Fruit fly (Drosophila melanogaster) whole organism, embryonic: ENCODE results near the gene Mtr3.

Experiments
- Asciz ChIP-seq: fragments of 200-800 bp; sonication (Bioruptor generic); optimal IDR thresholded peaks from 2 replicates; lab custom pipeline; 2017; ENCODE audit warnings: missing biosample characterization, mild to moderate bottlenecking, missing genetic modification characterization, missing genetic modification reagents
- Atf6 ChIP-seq: fragments of 200-800 bp; sonication (Bioruptor generic); IDR thresholded peaks from 2 replicates; pipeline ENCODE4 v1.3.6; 2022; ENCODE audit warnings: missing biosample characterization, missing genetic modification characterization
- Bgb ChIP-seq: fragments of 200-800 bp; sonication (Bioruptor generic); IDR thresholded peaks from 2 replicates; pipeline ENCODE4 v1.3.6; 2022; ENCODE audit warnings: missing biosample characterization, missing genetic modification characterization; ENCODE audit not compliant: partially characterized antibody
- Bteb2 ChIP-seq: fragments of 200-800 bp; sonication (Bioruptor generic); optimal IDR thresholded peaks from 2 replicates; lab custom pipeline; 2016; ENCODE audit warnings: missing biosample characterization, missing genetic modification characterization
- CG10979 ChIP-seq: fragments of 200-800 bp; sonication (Bioruptor generic); optimal IDR thresholded peaks from 2 replicates; lab custom pipeline; 2018; ENCODE audit warnings: missing biosample characterization, mild to moderate bottlenecking, missing genetic modification characterization, moderate library complexity
- CG12659 ChIP-seq: fragments of 200-800 bp; sonication (Bioruptor generic); optimal IDR thresholded peaks from 3 replicates; lab custom pipeline; 2017; ENCODE audit warnings: mild to moderate bottlenecking, missing biosample characterization, missing genetic modification reagents, missing genetic modification characterization
- CG12942 ChIP-seq: fragments of 200-800 bp; sonication (Bioruptor generic); optimal IDR thresholded peaks from 3 replicates; lab custom pipeline; 2016; ENCODE audit warnings: missing biosample characterization, missing genetic modification characterization
- CG13296 ChIP-seq: fragments of 200-800 bp; sonication (Bioruptor generic); optimal IDR thresholded peaks from 3 replicates; lab custom pipeline; 2018; ENCODE audit warnings: missing biosample characterization, mild to moderate bottlenecking, missing genetic modification characterization
- CG14441 ChIP-seq: fragments of 200-800 bp; sonication (Bioruptor generic); IDR thresholded peaks from 2 replicates; pipeline ENCODE4 v1.3.6; 2022; ENCODE audit warnings: missing biosample characterization, missing genetic modification characterization
- CG16813 ChIP-seq: fragments of 200-800 bp; sonication (Bioruptor generic); IDR thresholded peaks from 3 replicates; pipeline ENCODE4 v1.3.6; 2022; ENCODE audit warnings: missing biosample characterization, missing genetic modification characterization; ENCODE audit not compliant: partially characterized antibody
- CG17612 ChIP-seq: fragments of 200-800 bp; sonication (Bioruptor generic); IDR thresholded peaks from 2 replicates; pipeline ENCODE4 v1.3.6; 2022; ENCODE audit warnings: missing biosample characterization, missing genetic modification characterization
- CG17829 ChIP-seq: fragments of 200-800 bp; optimal IDR thresholded peaks from 2 replicates; lab custom pipeline; 2019; ENCODE audit warnings: missing biosample characterization, mild to moderate bottlenecking, missing genetic modification characterization, moderate library complexity
- CG1792 ChIP-seq: fragments of 200-800 bp; sonication (Bioruptor generic); optimal IDR thresholded peaks from 2 replicates; lab custom pipeline; 2016; ENCODE audit warnings: missing biosample characterization, missing genetic modification characterization
- CG18619 ChIP-seq: fragments of 200-800 bp; sonication (Bioruptor generic); optimal IDR thresholded peaks from 3 replicates; lab custom pipeline; 2017; ENCODE audit warnings: missing biosample characterization, mild to moderate bottlenecking, missing genetic modification characterization
- CG2889 ChIP-seq: fragments of 200-800 bp; sonication (Bioruptor generic); IDR thresholded peaks from 3 replicates; pipeline ENCODE4 v1.3.6; 2022; ENCODE audit warnings: missing biosample characterization, missing genetic modification characterization
- CG30431 ChIP-seq: fragments of 200-800 bp; sonication (Bioruptor generic); optimal IDR thresholded peaks from 2 replicates; lab custom pipeline; 2017; ENCODE audit warnings: missing biosample characterization, missing genetic modification characterization
- CG3163 ChIP-seq: fragments of 200-800 bp; sonication (Bioruptor generic); optimal IDR thresholded peaks from 3 replicates; lab custom pipeline; 2016; ENCODE audit warnings: missing biosample characterization, missing genetic modification characterization
- CG32532 ChIP-seq: fragments of 200-800 bp; sonication (Bioruptor generic); IDR thresholded peaks from 2 replicates; pipeline ENCODE4 v1.3.6; 2022; ENCODE audit warnings: missing biosample characterization, missing genetic modification characterization
- CG32767 ChIP-seq: fragments of 200-800 bp; sonication (Bioruptor generic); IDR thresholded peaks from 2 replicates; pipeline ENCODE4 v1.3.6; 2022; ENCODE audit warnings: missing biosample characterization, missing genetic modification characterization
- CG3838 ChIP-seq: fragments of 200-800 bp; sonication (Bioruptor generic); optimal IDR thresholded peaks from 3 replicates; lab custom pipeline; 2016; ENCODE audit warnings: missing biosample characterization, missing genetic modification characterization
- CG5245 ChIP-seq: fragments of 200-800 bp; sonication (Bioruptor generic); optimal IDR thresholded peaks from 3 replicates; lab custom pipeline; 2016; ENCODE audit warnings: missing biosample characterization, missing genetic modification characterization
- CG6854 ChIP-seq: fragments of 200-800 bp; sonication (Bioruptor generic); optimal IDR thresholded peaks from 3 replicates; lab custom pipeline; 2017; ENCODE audit warnings: missing biosample characterization, mild to moderate bottlenecking, missing genetic modification characterization
- CG8089 ChIP-seq: fragments of 200-800 bp; sonication (Bioruptor generic); optimal IDR thresholded peaks from 3 replicates; lab custom pipeline; 2016; ENCODE audit warnings: missing biosample characterization, missing genetic modification characterization
- CG8924 ChIP-seq: fragments of 200-800 bp; optimal IDR thresholded peaks from 3 replicates; lab custom pipeline; 2019; ENCODE audit warnings: missing biosample characterization, mild to moderate bottlenecking, missing genetic modification characterization, moderate library complexity
- CG9876 ChIP-seq: fragments of 200-800 bp; sonication (Bioruptor generic); optimal IDR thresholded peaks from 2 replicates; lab custom pipeline; 2016; ENCODE audit warnings: missing biosample characterization, missing genetic modification characterization
- Dbx ChIP-seq: fragments of 200-800 bp; sonication (Bioruptor generic); IDR thresholded peaks from 3 replicates; pipeline ENCODE4 v1.3.6; 2022; ENCODE audit warnings: missing biosample characterization, missing genetic modification characterization
- Dek ChIP-seq: fragments of 200-800 bp; sonication (Bioruptor generic); optimal IDR thresholded peaks from 3 replicates; lab custom pipeline; 2019; ENCODE audit warnings: missing biosample characterization, mild to moderate bottlenecking, missing genetic modification characterization, moderate library complexity
- E2f1 ChIP-seq: fragments of 200-800 bp; sonication (Bioruptor generic); IDR thresholded peaks from 2 replicates; pipeline ENCODE4 v1.3.6; 2022; ENCODE audit warnings: missing biosample characterization, missing genetic modification characterization
- GATAe ChIP-seq: fragments of 200-800 bp; sonication (Bioruptor generic); conservative IDR thresholded peaks from 2 replicates; pipeline ENCODE4 v1.3.6; 2022; ENCODE audit warnings: missing biosample characterization, missing genetic modification characterization
- H15 ChIP-seq: fragments of 200-800 bp; sonication (Bioruptor generic); IDR thresholded peaks from 3 replicates; pipeline ENCODE4 v1.3.6; 2022; ENCODE audit warnings: missing biosample characterization, missing genetic modification characterization
- H2.0 ChIP-seq: fragments of 200-800 bp; sonication (Bioruptor generic); IDR thresholded peaks from 2 replicates; pipeline ENCODE4 v1.3.6; 2022; ENCODE audit warnings: missing biosample characterization, missing genetic modification characterization
- HLH4C ChIP-seq: fragments of 200-800 bp; sonication (Bioruptor generic); IDR thresholded peaks from 3 replicates; pipeline ENCODE4 v1.3.6; 2022; ENCODE audit warnings: missing biosample characterization, missing genetic modification characterization; ENCODE audit not compliant: partially characterized antibody
- HmgZ ChIP-seq: fragments of 200-800 bp; sonication (Bioruptor generic); optimal IDR thresholded peaks from 2 replicates; lab custom pipeline; 2018; ENCODE audit warnings: missing biosample characterization, mild to moderate bottlenecking, missing genetic modification characterization
- Neu2 ChIP-seq: fragments of 200-800 bp; sonication (Bioruptor generic); optimal IDR thresholded peaks from 3 replicates; lab custom pipeline; 2016; ENCODE audit warnings: missing biosample characterization, missing genetic modification characterization, borderline replicate concordance
- Poxn ChIP-seq: fragments of 200-800 bp; sonication (Bioruptor generic); IDR thresholded peaks from 2 replicates; pipeline ENCODE4 v1.3.6; 2022; ENCODE audit warnings: missing biosample characterization, missing genetic modification characterization
- amos ChIP-seq: fragments of 200-800 bp; sonication (Bioruptor generic); IDR thresholded peaks from 2 replicates; pipeline ENCODE4 v1.3.6; 2022; ENCODE audit warnings: missing biosample characterization, missing genetic modification characterization; ENCODE audit not compliant: partially characterized antibody
- aop ChIP-seq: fragments of 200-800 bp; sonication (Bioruptor generic); IDR thresholded peaks from 2 replicates; pipeline ENCODE4 v1.3.6; 2022; ENCODE audit warnings: missing biosample characterization, missing genetic modification characterization
- ase ChIP-seq: fragments of 200-800 bp; sonication (Bioruptor generic); IDR thresholded peaks from 3 replicates; pipeline ENCODE4 v1.3.6; 2022; ENCODE audit warnings: missing biosample characterization, missing genetic modification characterization
- az2 ChIP-seq: fragments of 200-800 bp; sonication (Bioruptor generic); optimal IDR thresholded peaks from 3 replicates; lab custom pipeline; 2016; ENCODE audit warnings: missing biosample characterization, missing genetic modification characterization
- cas ChIP-seq: fragments of 200-800 bp; sonication (Bioruptor generic); IDR thresholded peaks from 2 replicates; pipeline ENCODE4 v1.3.6; 2022; ENCODE audit warnings: missing biosample characterization, missing genetic modification characterization
- dati ChIP-seq: fragments of 200-800 bp; sonication (Bioruptor generic); IDR thresholded peaks from 2 replicates; pipeline ENCODE4 v1.3.6; 2022; ENCODE audit warnings: missing biosample characterization, missing genetic modification characterization
- exex ChIP-seq: fragments of 200-800 bp; sonication (Bioruptor generic); optimal IDR thresholded peaks from 4 replicates; lab custom pipeline; 2018; ENCODE audit warnings: missing biosample characterization, mild to moderate bottlenecking, missing genetic modification characterization, moderate library complexity
- gfzf ChIP-seq: fragments of 200-800 bp; sonication (Bioruptor generic); optimal IDR thresholded peaks from 2 replicates; lab custom pipeline; 2016; ENCODE audit warnings: missing biosample characterization, mild to moderate bottlenecking, missing genetic modification characterization, moderate library complexity
- klu ChIP-seq: fragments of 200-800 bp; sonication (Bioruptor generic); IDR thresholded peaks from 2 replicates; pipeline ENCODE4 v1.3.6; 2022; ENCODE audit warnings: missing biosample characterization, missing genetic modification characterization
- lmd ChIP-seq: fragments of 200-800 bp; sonication (Bioruptor generic); IDR thresholded peaks from 2 replicates; pipeline ENCODE4 v1.3.6; 2022; ENCODE audit warnings: missing biosample characterization, missing genetic modification characterization
- mld ChIP-seq: fragments of 200-800 bp; sonication (Bioruptor generic); IDR thresholded peaks from 3 replicates; pipeline ENCODE4 v1.3.6; 2022; ENCODE audit warnings: missing biosample characterization, missing genetic modification characterization; ENCODE audit not compliant: partially characterized antibody
- nerfin-1 ChIP-seq: fragments of 200-800 bp; sonication (Bioruptor generic); optimal IDR thresholded peaks from 3 replicates; lab custom pipeline; 2019; ENCODE audit warnings: missing biosample characterization, mild to moderate bottlenecking, missing genetic modification characterization, moderate library complexity
- sna ChIP-seq: fragments of 200-800 bp; sonication (Bioruptor generic); IDR thresholded peaks from 2 replicates; pipeline ENCODE4 v1.3.6; 2022; ENCODE audit warnings: missing biosample characterization, missing genetic modification characterization; ENCODE audit not compliant: partially characterized antibody
- sug ChIP-seq: fragments of 200-800 bp; optimal IDR thresholded peaks from 2 replicates; lab custom pipeline; 2019; ENCODE audit warnings: missing biosample characterization, mild to moderate bottlenecking, missing genetic modification characterization, moderate library complexity
- tap ChIP-seq: fragments of 200-800 bp; optimal IDR thresholded peaks from 3 replicates; lab custom pipeline; 2019; ENCODE audit warnings: missing biosample characterization, mild to moderate bottlenecking, missing genetic modification characterization, moderate library complexity
- twi ChIP-seq: fragments of 200-800 bp; optimal IDR thresholded peaks from 2 replicates; lab custom pipeline; 2019; ENCODE audit warnings: missing biosample characterization, mild to moderate bottlenecking, missing genetic modification characterization, moderate library complexity
- vnd ChIP-seq: fragments of 200-800 bp; sonication (Bioruptor generic); IDR thresholded peaks from 3 replicates; pipeline ENCODE4 v1.3.6; 2022; ENCODE audit warnings: missing biosample characterization, missing genetic modification characterization; ENCODE audit not compliant: partially characterized antibody

Mtr3 gene

DNA sequence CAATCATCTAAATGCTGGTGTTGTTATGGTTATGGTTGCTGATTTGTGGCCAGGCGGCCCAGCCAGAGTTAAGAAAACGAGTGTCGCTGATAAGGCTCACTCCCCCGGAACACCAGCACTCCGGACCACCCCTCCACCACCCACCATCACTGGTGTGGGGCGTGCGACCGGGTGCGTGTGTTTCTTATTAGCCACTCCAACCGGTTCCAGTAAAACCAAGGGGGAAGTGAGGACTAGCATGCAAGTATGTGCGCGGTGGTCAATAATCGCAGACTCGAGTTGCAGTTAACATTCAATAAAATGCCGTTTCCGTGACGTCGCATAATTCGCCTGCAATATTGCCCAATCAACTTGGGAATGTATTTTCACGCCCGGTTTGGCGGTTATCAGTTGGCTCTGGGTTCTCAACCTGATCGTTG, 41.0 kb downstream of the Mtr3 start (continued):
- TF ChIP-seq H2.0 (GFP tag; lab: Robert Waterston, UW) (no peak), mld (GFP tag; lab: Robert Waterston, UW) (no peak), CG8089 (GFP tag; lab: Kevin White, UChicago) (no peak), CG3163 (no peak), CG18619 (GFP tag; lab: Kevin White, UChicago) (no peak), CG10979 (no peak), Neu2 (no peak), CG2889 (GFP tag; lab: Robert Waterston, UW) (no peak), CG17829 (no peak), amos (GFP tag; lab: Robert Waterston, UW) (no peak), exex (tag; lab: Kevin White, UChicago) (peak; percentile 80), Poxn (GFP tag; lab: Robert Waterston, UW) (no peak), cas (GFP tag; lab: Robert Waterston, UW) (no peak), CG16813 (no peak), az2 (GFP tag; lab: Kevin White, UChicago) (no peak), H15 (GFP tag; lab: Robert Waterston, UW) (no peak), HmgZ (tag; lab: Kevin White, UChicago) (peak; percentile 41), vnd (GFP tag; lab: Robert Waterston, UW) (peak; percentile 47; the same call in 2 of the 3 replicates), tap (tag; lab: Kevin White, UChicago) (no peak), CG8924 (tag; lab: Kevin White, UChicago) (no peak), ase (GFP tag; lab: Robert Waterston, UW) (no peak), CG17612 (GFP tag; lab: Robert Waterston, UW) (no peak), HLH4C (no peak), Bgb (peak; percentile 30; the same call in 1 of the 2 replicates), CG32532 (GFP tag; lab: Robert Waterston, UW) (peak; percentile 19; the same call in 1 of the 2 replicates), sug (peak; percentile 88), CG12659 (GFP tag; lab: Kevin White, UChicago) (peak; percentile 1), Atf6 (GFP tag; lab: Robert Waterston, UW) (peak; percentile 44; the same call in 1 of the 2 replicates), Bteb2 (GFP tag; lab: Kevin White, UChicago) (no peak), Dek (tag; lab: Kevin White, UChicago) (no peak), CG5245 (no peak), CG9876 (GFP tag; lab: Kevin White, UChicago) (no peak), E2f1 (no peak), CG32767 (GFP tag; lab: Robert Waterston, UW) (no peak), aop (GFP tag; lab: Robert Waterston, UW) (no peak), CG6854 (no peak), CG12942 (no peak), gfzf (GFP tag; lab: Kevin White, UChicago) (no peak), lmd (no peak), GATAe (GFP tag; lab: Robert Waterston, UW) (peak; percentile 58), CG1792 (GFP tag; lab: Kevin White, UChicago) (no peak), sna (GFP tag; lab: Robert Waterston, UW) (no peak), CG13296 (GFP tag; lab: Kevin White, UChicago) (no peak), twi (tag; lab: Kevin White, UChicago) (no peak), nerfin-1 (tag; lab: Kevin White, UChicago) (no peak), Dbx (GFP tag; lab: Robert Waterston, UW) (no peak), CG14441 (GFP tag; lab: Robert Waterston, UW) (no peak), Asciz (GFP tag; lab: Kevin White, UChicago) (no peak), CG3838 (GFP tag; lab: Kevin White, UChicago) (no peak), dati (GFP tag; lab: Robert Waterston, UW) (no peak), klu (GFP tag; lab: Robert Waterston, UW) (no peak), CG30431 (GFP tag; lab: Kevin White, UChicago) (no peak)
